Fruit fly (Drosophila melanogaster) whole organism, embryonic: ENCODE results near the gene CG13002.

Experiments used
- Bteb2 ChIP-seq: fragments of 200-800 bp; sonication (Bioruptor generic); optimal IDR thresholded peaks from 2 replicates; lab custom pipeline; 2016; ENCODE audit warnings: missing biosample characterization, missing genetic modification characterization
- CG10274 ChIP-seq: fragments of 200-800 bp; sonication (Bioruptor generic); optimal IDR thresholded peaks from 3 replicates; lab custom pipeline; 2017; ENCODE audit warnings: missing biosample characterization, mild to moderate bottlenecking, missing genetic modification characterization
- CG10565 ChIP-seq: fragments of 200-800 bp; sonication (Bioruptor generic); optimal IDR thresholded peaks from 3 replicates; lab custom pipeline; 2016; ENCODE audit warnings: missing biosample characterization, mild to moderate bottlenecking, missing genetic modification characterization
- CG11398 ChIP-seq: fragments of 200-800 bp; sonication (Bioruptor generic); optimal IDR thresholded peaks from 2 replicates; lab custom pipeline; 2016; ENCODE audit warnings: missing biosample characterization, missing genetic modification characterization
- CG11695 ChIP-seq: fragments of 200-800 bp; sonication (Bioruptor generic); IDR thresholded peaks from 3 replicates; pipeline ENCODE4 v1.3.6; 2022; ENCODE audit warnings: missing biosample characterization, missing genetic modification characterization
- CG12155 ChIP-seq: fragments of 200-800 bp; sonication (Bioruptor generic); optimal IDR thresholded peaks from 3 replicates; lab custom pipeline; 2016; ENCODE audit warnings: missing biosample characterization, missing genetic modification characterization
- CG13894 ChIP-seq: fragments of 200-800 bp; sonication (Bioruptor generic); optimal IDR thresholded peaks from 3 replicates; lab custom pipeline; 2018; ENCODE audit warnings: missing biosample characterization, mild to moderate bottlenecking, missing genetic modification characterization, moderate library complexity
- CG14014 ChIP-seq: fragments of 200-800 bp; sonication (Bioruptor generic); IDR thresholded peaks from 2 replicates; pipeline ENCODE4 v1.3.6; 2022; ENCODE audit warnings: missing biosample characterization, missing genetic modification characterization
- CG14441 ChIP-seq: fragments of 200-800 bp; sonication (Bioruptor generic); IDR thresholded peaks from 2 replicates; pipeline ENCODE4 v1.3.6; 2022; ENCODE audit warnings: missing biosample characterization, missing genetic modification characterization
- CG14710 ChIP-seq: fragments of 200-800 bp; sonication (Bioruptor generic); optimal IDR thresholded peaks from 3 replicates; lab custom pipeline; 2019; ENCODE audit warnings: missing biosample characterization, mild to moderate bottlenecking, missing genetic modification characterization, moderate library complexity
- CG15601 ChIP-seq: fragments of 200-800 bp; sonication (Bioruptor generic); optimal IDR thresholded peaks from 3 replicates; lab custom pipeline; 2019; ENCODE audit warnings: missing biosample characterization, mild to moderate bottlenecking, missing genetic modification characterization, moderate library complexity
- CG17829 ChIP-seq: fragments of 200-800 bp; optimal IDR thresholded peaks from 2 replicates; lab custom pipeline; 2019; ENCODE audit warnings: missing biosample characterization, mild to moderate bottlenecking, missing genetic modification characterization, moderate library complexity
- CG17912 ChIP-seq: fragments of 200-800 bp; sonication (Bioruptor generic); optimal IDR thresholded peaks from 2 replicates; lab custom pipeline; 2018; ENCODE audit warnings: missing biosample characterization, mild to moderate bottlenecking, missing genetic modification characterization
- CG1792 ChIP-seq: fragments of 200-800 bp; sonication (Bioruptor generic); optimal IDR thresholded peaks from 2 replicates; lab custom pipeline; 2016; ENCODE audit warnings: missing biosample characterization, missing genetic modification characterization
- CG30020 ChIP-seq: fragments of 200-800 bp; optimal IDR thresholded peaks from 2 replicates; lab custom pipeline; 2019; ENCODE audit warnings: missing biosample characterization, mild to moderate bottlenecking, missing genetic modification characterization, moderate library complexity
- CG31441 ChIP-seq: fragments of 200-800 bp; sonication (Bioruptor generic); IDR thresholded peaks from 2 replicates; pipeline ENCODE4 v1.3.6; 2022; ENCODE audit warnings: missing biosample characterization, missing genetic modification characterization
- CG32532 ChIP-seq: fragments of 200-800 bp; sonication (Bioruptor generic); IDR thresholded peaks from 2 replicates; pipeline ENCODE4 v1.3.6; 2022; ENCODE audit warnings: missing biosample characterization, missing genetic modification characterization
- CG5245 ChIP-seq: fragments of 200-800 bp; sonication (Bioruptor generic); optimal IDR thresholded peaks from 3 replicates; lab custom pipeline; 2016; ENCODE audit warnings: missing biosample characterization, missing genetic modification characterization
- CG5953 ChIP-seq: fragments of 200-800 bp; sonication (Bioruptor generic); IDR thresholded peaks from 2 replicates; pipeline ENCODE4 v1.3.6; 2022; ENCODE audit warnings: missing biosample characterization, missing genetic modification characterization
- CG8924 ChIP-seq: fragments of 200-800 bp; optimal IDR thresholded peaks from 3 replicates; lab custom pipeline; 2019; ENCODE audit warnings: missing biosample characterization, mild to moderate bottlenecking, missing genetic modification characterization, moderate library complexity
- D19A ChIP-seq: fragments of 200-800 bp; optimal IDR thresholded peaks from 3 replicates; lab custom pipeline; 2019; ENCODE audit warnings: missing biosample characterization, mild to moderate bottlenecking, missing genetic modification characterization, moderate library complexity
- D19B ChIP-seq: fragments of 200-800 bp; sonication (Bioruptor generic); optimal IDR thresholded peaks from 2 replicates; lab custom pipeline; 2017; ENCODE audit warnings: missing biosample characterization, mild to moderate bottlenecking, missing genetic modification characterization
- Drgx ChIP-seq: fragments of 200-800 bp; sonication (Bioruptor generic); IDR thresholded peaks from 2 replicates; pipeline ENCODE4 v1.3.6; 2022; ENCODE audit warnings: missing biosample characterization, missing genetic modification characterization
- HLH4C ChIP-seq: fragments of 200-800 bp; sonication (Bioruptor generic); IDR thresholded peaks from 3 replicates; pipeline ENCODE4 v1.3.6; 2022; ENCODE audit warnings: missing biosample characterization, missing genetic modification characterization; ENCODE audit not compliant: partially characterized antibody
- Hey ChIP-seq: fragments of 200-800 bp; sonication (Bioruptor generic); optimal IDR thresholded peaks from 3 replicates; lab custom pipeline; 2018; ENCODE audit warnings: missing biosample characterization, mild to moderate bottlenecking, missing genetic modification characterization
- Hmr ChIP-seq: fragments of 200-800 bp; sonication (Bioruptor generic); optimal IDR thresholded peaks from 3 replicates; lab custom pipeline; 2017; ENCODE audit warnings: mild to moderate bottlenecking, missing biosample characterization, missing genetic modification reagents, missing genetic modification characterization
- Hmx ChIP-seq: fragments of 200-800 bp; sonication (Bioruptor generic); optimal IDR thresholded peaks from 2 replicates; lab custom pipeline; 2016; ENCODE audit warnings: missing biosample characterization, missing genetic modification characterization
- Med ChIP-seq: fragments of 200-800 bp; sonication (Bioruptor generic); peaks from one replicate; lab custom pipeline; 2016; ENCODE audit warnings: missing biosample characterization, missing genetic modification characterization, mild to moderate bottlenecking, inconsistent platforms, moderate library complexity
- Nf-YB ChIP-seq: fragments of 200-800 bp; sonication (Bioruptor generic); optimal IDR thresholded peaks from 3 replicates; lab custom pipeline; 2019; ENCODE audit warnings: missing biosample characterization, mild to moderate bottlenecking, missing genetic modification characterization, moderate library complexity
- Sry-β ChIP-seq: fragments of 200-800 bp; sonication (Bioruptor generic); optimal IDR thresholded peaks from 2 replicates; lab custom pipeline; 2018; ENCODE audit warnings: missing biosample characterization, mild to moderate bottlenecking, missing genetic modification characterization, moderate library complexity
- aop ChIP-seq: fragments of 200-800 bp; sonication (Bioruptor generic); IDR thresholded peaks from 2 replicates; pipeline ENCODE4 v1.3.6; 2022; ENCODE audit warnings: missing biosample characterization, missing genetic modification characterization
- bcd ChIP-seq: fragments of 200-800 bp; sonication (Bioruptor generic); optimal IDR thresholded peaks from 2 replicates; lab custom pipeline; 2017; ENCODE audit warnings: missing biosample characterization, mild to moderate bottlenecking, missing genetic modification characterization
- caup ChIP-seq: fragments of 200-800 bp; sonication (Bioruptor generic); optimal IDR thresholded peaks from 3 replicates; lab custom pipeline; 2017; ENCODE audit warnings: missing biosample characterization, mild to moderate bottlenecking, missing genetic modification characterization, moderate library complexity; ENCODE audit not compliant: severe bottlenecking
- chinmo ChIP-seq: fragments of 200-800 bp; sonication (Bioruptor generic); IDR thresholded peaks from 4 replicates; pipeline ENCODE4 v1.3.6; 2022; ENCODE audit warnings: missing biosample characterization, missing genetic modification characterization; ENCODE audit not compliant: partially characterized antibody
- ci ChIP-seq: fragments of 200-800 bp; sonication (Bioruptor generic); IDR thresholded peaks from 3 replicates; pipeline ENCODE4 v1.3.6; 2022; ENCODE audit warnings: missing biosample characterization, missing genetic modification characterization
- crol ChIP-seq: fragments of 200-800 bp; sonication (Bioruptor generic); IDR thresholded peaks from 2 replicates; pipeline ENCODE4 v1.3.6; 2022; ENCODE audit warnings: missing biosample characterization, missing genetic modification characterization
- ems ChIP-seq: fragments of 200-800 bp; sonication (Bioruptor generic); optimal IDR thresholded peaks from 3 replicates; lab custom pipeline; 2016; ENCODE audit warnings: missing biosample characterization, missing genetic modification characterization
- inv ChIP-seq: fragments of 200-800 bp; sonication (Bioruptor generic); IDR thresholded peaks from 2 replicates; pipeline ENCODE4 v1.3.6; 2022; ENCODE audit warnings: missing biosample characterization, missing genetic modification characterization; ENCODE audit not compliant: partially characterized antibody
- mld ChIP-seq: fragments of 200-800 bp; sonication (Bioruptor generic); IDR thresholded peaks from 3 replicates; pipeline ENCODE4 v1.3.6; 2022; ENCODE audit warnings: missing biosample characterization, missing genetic modification characterization; ENCODE audit not compliant: partially characterized antibody
- onecut ChIP-seq: fragments of 200-800 bp; sonication (Bioruptor generic); IDR thresholded peaks from 2 replicates; pipeline ENCODE4 v1.3.6; 2022; ENCODE audit warnings: missing biosample characterization, missing genetic modification characterization
- row ChIP-seq: fragments of 200-800 bp; sonication (Bioruptor generic); IDR thresholded peaks from 3 replicates; pipeline ENCODE4 v1.3.6; 2022; ENCODE audit warnings: missing biosample characterization, missing genetic modification characterization
- sd ChIP-seq: fragments of 200-800 bp; sonication (Bioruptor generic); optimal IDR thresholded peaks from 3 replicates; lab custom pipeline; 2018; ENCODE audit warnings: missing biosample characterization, mild to moderate bottlenecking, missing genetic modification characterization, moderate library complexity
- sens ChIP-seq: fragments of 200-800 bp; sonication (Bioruptor generic); peaks from one replicate; lab custom pipeline; 2016; ENCODE audit warnings: missing biosample characterization, missing genetic modification characterization
- shn ChIP-seq: fragments of 200-800 bp; sonication (Bioruptor generic); optimal IDR thresholded peaks from 3 replicates; lab custom pipeline; 2016; ENCODE audit warnings: missing biosample characterization, missing genetic modification characterization
- stc ChIP-seq: fragments of 200-800 bp; sonication (Bioruptor generic); IDR thresholded peaks from 2 replicates; pipeline ENCODE4 v1.3.6; 2022; ENCODE audit warnings: missing biosample characterization, missing genetic modification characterization
- tna ChIP-seq: fragments of 200-800 bp; sonication (Bioruptor generic); IDR thresholded peaks from 2 replicates; pipeline ENCODE4 v1.3.6; 2022; ENCODE audit warnings: missing biosample characterization, missing genetic modification characterization; ENCODE audit not compliant: partially characterized antibody
- ttk ChIP-seq: fragments of 200-800 bp; sonication (Bioruptor generic); IDR thresholded peaks from 2 replicates; pipeline ENCODE4 v2.1.2; 2022; ENCODE audit warnings: missing biosample characterization, missing genetic modification characterization
- vnd ChIP-seq: fragments of 200-800 bp; sonication (Bioruptor generic); IDR thresholded peaks from 3 replicates; pipeline ENCODE4 v1.3.6; 2022; ENCODE audit warnings: missing biosample characterization, missing genetic modification characterization; ENCODE audit not compliant: partially characterized antibody
- zf30C ChIP-seq: fragments of 200-800 bp; sonication (Bioruptor generic); optimal IDR thresholded peaks from 3 replicates; lab custom pipeline; 2018; ENCODE audit warnings: missing biosample characterization, mild to moderate bottlenecking, missing genetic modification characterization

Gene CG13002

DNA sequence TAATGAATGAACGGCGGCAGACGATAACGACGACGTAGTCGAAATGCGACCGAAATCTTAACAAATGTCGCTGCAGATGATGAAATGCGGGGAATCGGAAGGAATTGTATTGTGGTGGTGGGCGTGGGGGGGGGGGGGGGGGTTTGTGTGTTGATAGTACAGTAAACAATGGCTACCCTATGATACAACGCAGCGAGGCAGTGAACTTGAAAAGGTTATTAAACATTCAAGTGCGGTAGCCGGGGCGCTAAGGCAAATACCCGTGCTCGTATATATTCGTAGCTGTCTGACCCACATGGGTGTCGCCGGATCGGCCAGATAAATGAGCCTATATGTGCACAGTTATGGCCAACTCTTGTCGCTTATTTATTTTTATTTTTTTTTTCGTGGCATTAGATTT is 19.7 kb downstream of the CG13002 start (continued):
- TF ChIP-seq vnd (GFP tag; lab: Robert Waterston, UW) (no peak), CG14710 (tag; lab: Kevin White, UChicago) (no peak), ci (GFP tag; lab: Robert Waterston, UW) (0 out of 3 replicates have a peak, but pooled peaks have one; percentile 19), CG30020 (tag; lab: Kevin White, UChicago) (no peak), ttk (GFP tag; lab: Robert Waterston, UW) (no peak), CG11398 (no peak), Drgx (GFP tag; lab: Robert Waterston, UW) (no peak), CG8924 (tag; lab: Kevin White, UChicago) (no peak), Hmr (GFP tag; lab: Kevin White, UChicago) (peak; percentile 22), crol (GFP tag; lab: Robert Waterston, UW) (peak; percentile 23; the same call in 1 of the 2 replicates), caup (GFP tag; lab: Kevin White, UChicago) (no peak), ems (GFP tag; lab: Kevin White, UChicago) (no peak), Med (GFP tag; lab: Kevin White, UChicago) (peak; percentile 51), CG5953 (GFP tag; lab: Robert Waterston, UW) (no peak), onecut (peak; percentile 13; the same call in 1 of the 2 replicates), CG14014 (GFP tag; lab: Robert Waterston, UW) (peak; percentile 14; the same call in 1 of the 2 replicates), sens (GFP tag; lab: Kevin White, UChicago) (peak; percentile 19), CG17829 (no peak), tna (GFP tag; lab: Robert Waterston, UW) (no peak), shn (GFP tag; lab: Kevin White, UChicago) (no peak), Hey (no peak), bcd (GFP tag; lab: Kevin White, UChicago) (no peak), Sry-β (GFP tag; lab: Kevin White, UChicago) (no peak), inv (no peak), Nf-YB (GFP tag; lab: Kevin White, UChicago) (no peak), HLH4C (no peak), Hmx (GFP tag; lab: Kevin White, UChicago) (no peak)

DNA sequence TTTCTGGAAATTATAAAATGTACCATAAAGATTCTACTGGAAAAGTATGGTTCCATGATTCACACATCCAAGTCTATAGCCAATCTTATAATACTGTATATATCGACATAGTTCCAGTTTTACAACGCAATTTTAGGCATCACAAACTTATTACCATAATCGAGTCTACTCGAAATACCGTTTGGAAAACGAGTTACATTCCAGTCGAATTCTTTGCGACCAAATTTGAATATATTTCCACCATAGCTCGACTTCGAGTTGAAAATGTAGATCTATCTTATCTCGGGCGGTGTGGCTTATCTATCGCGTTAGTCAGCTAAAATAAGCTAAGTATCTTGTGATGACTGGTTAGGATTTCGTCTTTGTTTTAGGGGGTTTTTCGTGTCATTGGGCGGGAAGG is 20.3 kb downstream of the CG13002 start:
- TF ChIP-seq CG15601 (tag; lab: Kevin White, UChicago) (no peak), CG11695 (no peak), chinmo (GFP tag; lab: Robert Waterston, UW) (0 out of 4 replicates have a peak, but pooled peaks have one; percentile 29), row (GFP tag; lab: Robert Waterston, UW) (no peak), CG32532 (GFP tag; lab: Robert Waterston, UW) (no peak), CG31441 (GFP tag; lab: Robert Waterston, UW) (no peak), Drgx (GFP tag; lab: Robert Waterston, UW) (no peak), Bteb2 (GFP tag; lab: Kevin White, UChicago) (no peak), CG30020 (tag; lab: Kevin White, UChicago) (no peak), CG14441 (GFP tag; lab: Robert Waterston, UW) (no peak), caup (GFP tag; lab: Kevin White, UChicago) (no peak), CG5245 (GFP tag; lab: Kevin White, UChicago) (no peak), CG10565 (GFP tag; lab: Kevin White, UChicago) (no peak), D19B (GFP tag; lab: Kevin White, UChicago) (peak; percentile 48), CG17912 (GFP tag; lab: Kevin White, UChicago) (no peak), CG10274 (no peak), CG13894 (tag; lab: Kevin White, UChicago) (peak; percentile 98), mld (GFP tag; lab: Robert Waterston, UW) (no peak), D19A (tag; lab: Kevin White, UChicago) (no peak), zf30C (GFP tag; lab: Kevin White, UChicago) (no peak), CG12155 (GFP tag; lab: Kevin White, UChicago) (no peak), sd (tag; lab: Kevin White, UChicago) (peak; percentile 97), aop (GFP tag; lab: Robert Waterston, UW) (no peak), CG1792 (no peak), stc (GFP tag; lab: Robert Waterston, UW) (no peak)
